Worm (Caenorhabditis elegans): Measurements from ENCODE around the gene C33E10.8.
A peak's percentile ranks its signal among the peaks of the same experiment; 100 is the strongest.

Gene C33E10.8

DNA sequence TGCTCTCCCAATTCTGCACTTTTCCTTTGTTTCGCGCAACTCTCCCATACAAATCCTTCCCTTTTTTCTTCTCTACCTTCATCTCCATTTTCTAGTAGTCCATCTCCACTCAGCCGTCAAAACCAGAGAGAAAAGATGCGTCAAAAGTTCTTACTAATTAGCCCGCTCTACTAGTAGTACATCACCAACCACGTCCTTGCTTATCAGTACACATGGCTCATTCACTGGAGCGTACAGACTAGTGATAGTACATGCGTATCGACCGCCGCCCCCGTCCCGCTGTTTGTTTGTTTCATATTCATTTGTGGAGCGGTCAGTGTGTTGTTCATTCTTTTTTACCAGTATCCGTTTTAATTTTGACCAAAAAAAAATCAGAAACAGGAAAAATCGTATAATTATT is 34.4 kb upstream of the C33E10.8 start:
- TF ChIP-seq hlh-11 (tag; optimal IDR thresholded peaks at IDR 0.05): peak; percentile 29
- no peak for TF ChIP-seq tag-97 (GFP tag; IDR thresholded peaks at IDR 0.05)
- TF ChIP-seq daf-16 (GFP tag; optimal IDR thresholded peaks at IDR 0.05): no peak
- TF ChIP-seq daf-16 (tag; optimal IDR thresholded peaks at IDR 0.05): peak; percentile 45
- TF ChIP-seq mxl-3 (GFP tag; optimal IDR thresholded peaks at IDR 0.05): peak; percentile 38
- TF ChIP-seq aha-1 (tag): peak; percentile 63
- peak; percentile 40 for TF ChIP-seq pqm-1 (tag; optimal IDR thresholded peaks at IDR 0.05)

DNA sequence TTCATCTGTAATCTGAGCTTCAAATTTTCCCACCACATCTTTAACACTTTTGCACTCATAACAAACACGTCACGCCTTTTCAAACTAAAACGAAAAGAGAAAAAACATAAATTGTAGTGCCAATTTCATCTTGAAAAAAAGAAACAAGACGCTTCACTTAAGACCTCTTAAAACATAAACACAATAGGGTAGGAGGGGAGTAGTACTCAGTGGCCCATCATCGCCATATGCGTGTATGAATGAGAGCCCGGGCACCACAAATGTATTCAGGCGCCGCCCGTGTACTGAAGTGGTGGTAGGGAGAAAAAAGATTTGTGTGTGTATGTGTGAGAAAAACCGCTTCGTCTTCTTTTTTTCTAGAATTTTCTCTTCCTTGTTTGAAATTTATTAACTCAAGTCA is 32.6 kb upstream of the C33E10.8 start:
- no peak for TF ChIP-seq dmd-6 (GFP tag; IDR thresholded peaks at IDR 0.05)
- no peak for TF ChIP-seq hlh-30 (tag; optimal IDR thresholded peaks at IDR 0.05; ENCODE audit: insufficient read depth)
- no peak for TF ChIP-seq daf-16 (GFP tag; optimal IDR thresholded peaks at IDR 0.05)
- TF ChIP-seq daf-16 (tag; optimal IDR thresholded peaks at IDR 0.05): no peak
- TF ChIP-seq ceh-20 (GFP tag; IDR thresholded peaks at IDR 0.05): no peak
- no peak for TF ChIP-seq T20F7.1 (GFP tag; optimal IDR thresholded peaks at IDR 0.05)
- no peak for TF ChIP-seq R02D3.7 (tag; optimal IDR thresholded peaks at IDR 0.05)
- TF ChIP-seq lin-13 (GFP tag; optimal IDR thresholded peaks at IDR 0.05): no peak
- TF ChIP-seq mxl-3 (GFP tag; optimal IDR thresholded peaks at IDR 0.05): no peak
- no peak for TF ChIP-seq lin-1 (GFP tag; IDR thresholded peaks at IDR 0.05)

DNA sequence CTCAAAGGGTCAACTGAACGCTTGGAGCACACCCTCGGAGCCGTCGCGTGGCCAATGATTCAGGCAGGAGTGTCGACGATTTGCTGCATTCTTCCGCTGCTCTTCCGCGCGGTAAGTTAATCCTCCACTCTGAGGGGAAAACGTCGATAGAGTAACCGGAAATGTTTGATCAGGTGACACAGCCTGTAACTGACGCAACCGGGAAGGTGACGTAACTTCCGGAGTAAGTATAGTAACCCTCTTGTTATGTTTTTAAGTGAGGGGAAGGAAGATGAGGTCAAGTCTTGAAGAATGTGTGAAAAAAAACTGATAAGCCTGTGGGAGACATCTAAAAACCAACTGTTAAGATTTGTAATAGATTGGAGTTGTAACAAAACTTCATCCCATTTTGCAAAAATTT is 30.3 kb upstream of the C33E10.8 start:
- TF ChIP-seq dve-1 (tag; optimal IDR thresholded peaks at IDR 0.05; ENCODE audit: insufficient read depth) (no peak), spr-3 (GFP tag; optimal IDR thresholded peaks at IDR 0.05) (no peak), zag-1 (tag; optimal IDR thresholded peaks at IDR 0.05) (no peak), daf-19 (GFP tag; conservative IDR thresholded peaks at IDR 0.05) (no peak), dpl-1 (GFP tag; optimal IDR thresholded peaks at IDR 0.05) (no peak), nhr-111 (GFP tag; optimal IDR thresholded peaks at IDR 0.05) (no peak), egl-27 (tag; optimal IDR thresholded peaks at IDR 0.05) (no peak), tag-97 (GFP tag; IDR thresholded peaks at IDR 0.05) (no peak), saeg-2 (GFP tag; IDR thresholded peaks at IDR 0.05) (no peak), gei-8 (GFP tag; optimal IDR thresholded peaks at IDR 0.05) (no peak), php-3 (GFP tag; IDR thresholded peaks at IDR 0.05) (no peak), set-16 (GFP tag; IDR thresholded peaks at IDR 0.05) (no peak), pqm-1 (tag; optimal IDR thresholded peaks at IDR 0.05) (no peak), snpc-1.2 (GFP tag; IDR thresholded peaks at IDR 0.05) (no peak), ces-1 (GFP tag; optimal IDR thresholded peaks at IDR 0.05) (no peak)

DNA sequence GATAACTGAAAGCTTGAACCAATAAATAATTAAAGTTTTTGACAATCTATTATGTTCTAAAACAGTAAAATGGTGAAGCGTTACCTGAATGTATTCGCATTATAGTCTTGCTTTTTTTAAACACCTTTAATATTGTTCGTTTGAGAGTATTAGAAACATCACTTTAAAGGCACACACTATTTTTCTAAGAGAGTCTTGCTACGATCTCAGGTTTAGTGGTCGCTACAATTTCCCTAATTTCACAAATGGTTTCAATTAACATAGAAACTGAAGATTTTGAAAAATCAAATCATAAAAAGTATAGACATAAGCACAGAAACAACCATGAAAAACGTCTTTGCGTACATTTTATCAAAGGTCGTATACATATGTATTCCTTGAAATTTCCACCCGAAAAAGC is 25.9 kb upstream of the C33E10.8 start:
- peak in 1 of 2 experiments; percentile 68 for TF ChIP-seq unc-62 (GFP tag; optimal IDR thresholded peaks at IDR 0.05 in 1 of 2)
- TF ChIP-seq unc-62 (tag; optimal IDR thresholded peaks at IDR 0.05): no peak
- TF ChIP-seq nhr-25 (tag; optimal IDR thresholded peaks at IDR 0.05; ENCODE audit: borderline replicate concordance, insufficient read depth): no peak

DNA sequence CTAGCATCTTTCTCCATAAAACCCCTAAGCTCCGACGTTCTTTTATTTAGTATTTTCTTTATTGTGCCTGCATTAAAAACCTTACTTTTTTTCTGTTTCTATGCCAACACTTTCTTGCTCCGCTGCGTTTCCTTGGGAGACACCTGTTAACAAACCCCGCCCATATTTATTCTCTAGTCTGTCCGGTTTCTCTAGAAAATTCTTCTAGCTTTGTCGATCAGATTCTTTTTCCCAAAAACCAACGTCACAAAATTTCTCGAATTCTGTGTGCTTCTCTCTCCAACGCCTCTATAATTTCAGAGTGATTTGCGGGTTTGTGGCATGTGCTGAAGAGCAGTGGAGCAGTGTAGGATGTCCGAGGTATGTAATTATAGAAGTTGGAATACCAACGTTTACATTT is 23.7 kb upstream of the C33E10.8 start, which contains the start of gene ptr-5:
TSS of gene ptr-5 (plus strand) at position 301 of the 400 bp plus-strand sequence.
- TF ChIP-seq daf-16 (GFP tag; optimal IDR thresholded peaks at IDR 0.05): no peak
- TF ChIP-seq daf-16 (tag; optimal IDR thresholded peaks at IDR 0.05): no peak
- peak in 1 of 2 experiments; percentile 20 for TF ChIP-seq unc-62 (GFP tag; optimal IDR thresholded peaks at IDR 0.05 in 1 of 2)
- TF ChIP-seq unc-62 (tag; optimal IDR thresholded peaks at IDR 0.05): no peak

DNA sequence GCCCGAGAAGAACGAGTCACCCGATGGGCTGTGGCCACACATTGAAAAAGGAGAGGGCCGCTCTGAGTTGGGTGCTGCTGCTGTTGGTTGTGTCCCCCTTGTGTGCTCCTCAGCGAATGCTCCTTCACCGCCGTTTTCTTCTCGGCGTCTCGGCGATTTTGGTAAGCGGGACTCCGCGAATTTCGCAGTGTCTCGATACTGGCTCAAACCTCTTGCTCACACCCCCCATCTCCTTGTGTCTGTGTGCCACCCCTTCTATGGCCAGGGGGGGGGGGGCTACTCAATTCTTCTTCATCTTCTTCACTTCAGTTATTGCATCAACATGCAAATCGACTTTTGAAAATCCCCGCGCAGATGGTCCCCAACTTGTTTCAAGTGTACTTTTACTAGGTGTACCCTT is 20.3 kb upstream of the C33E10.8 start:
- no peak for TF ChIP-seq F44E2.7 (GFP tag; IDR thresholded peaks at IDR 0.05)
- peak in 1 of 2 experiments; percentile 60 for TF ChIP-seq unc-62 (GFP tag; optimal IDR thresholded peaks at IDR 0.05 in 1 of 2)
- no peak for TF ChIP-seq unc-62 (tag; optimal IDR thresholded peaks at IDR 0.05)
- TF ChIP-seq aly-2 (tag; optimal IDR thresholded peaks at IDR 0.05): no peak
- peak; percentile 92 for TF ChIP-seq aha-1 (tag)
- TF ChIP-seq saeg-2 (GFP tag; IDR thresholded peaks at IDR 0.05): no peak
- TF ChIP-seq Y75B8A.6 (GFP tag; IDR thresholded peaks at IDR 0.05): no peak
- peak; percentile 8 for TF ChIP-seq nhr-11 (tag; optimal IDR thresholded peaks at IDR 0.05)
- peak; percentile 71 for TF ChIP-seq ctbp-1 (GFP tag; IDR thresholded peaks at IDR 0.05)
- TF ChIP-seq mep-1 (tag; optimal IDR thresholded peaks at IDR 0.05): peak; percentile 16
- TF ChIP-seq tra-1 (GFP tag; IDR thresholded peaks at IDR 0.05): 0 out of 2 replicates have a peak, but pooled peaks have one; percentile 15
- TF ChIP-seq D1046.2 (GFP tag; IDR thresholded peaks at IDR 0.05): 0 out of 2 replicates have a peak, but pooled peaks have one; percentile 46
- no peak for TF ChIP-seq lin-38 (GFP tag; IDR thresholded peaks at IDR 0.05)
- TF ChIP-seq mes-2 (tag; optimal IDR thresholded peaks at IDR 0.05; ENCODE audit: poor library complexity, severe bottlenecking): no peak
- TF ChIP-seq set-16 (GFP tag; IDR thresholded peaks at IDR 0.05): peak; percentile 90
- TF ChIP-seq unc-130 (GFP tag; optimal IDR thresholded peaks at IDR 0.05): no peak
- TF ChIP-seq dmd-8 (GFP tag; IDR thresholded peaks at IDR 0.05): 0 out of 2 replicates have a peak, but pooled peaks have one; percentile 20

All from whole organism, L4 larva.